Worm (Caenorhabditis elegans): Measurements from ENCODE around the gene F45D11.7.

F45D11.7 gene

DNA sequence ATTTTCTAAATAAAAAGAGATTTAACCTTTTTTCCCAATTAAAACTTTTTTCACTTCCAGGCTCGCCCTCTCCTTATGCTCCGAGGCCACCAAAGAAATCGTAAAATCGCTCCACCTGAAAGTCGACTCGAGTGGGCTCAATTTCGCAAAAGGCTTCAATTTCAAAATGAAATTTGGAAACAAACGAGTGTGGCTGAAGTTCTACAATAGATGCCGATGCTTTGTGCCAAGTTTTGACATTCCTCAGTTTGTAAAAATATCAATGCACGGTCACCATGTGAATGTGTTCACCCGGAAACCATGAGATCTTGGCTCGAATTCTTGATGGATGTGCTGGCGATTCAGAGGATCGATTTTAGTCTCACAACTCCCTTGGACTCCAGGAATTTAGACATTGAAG, 32.3 kb downstream of the F45D11.7 start, which contains the start of gene M01D1.12:
Gene M01D1.12, plus strand, starts transcription at position 301 of the 400 bp plus-strand sequence.
- TF ChIP-seq spr-1 (tag; optimal IDR thresholded peaks at IDR 0.05) (no peak), lin-39 (tag; optimal IDR thresholded peaks at IDR 0.05) (no peak), Y105C5A.15 (GFP tag; IDR thresholded peaks at IDR 0.05) (no peak), fos-1 (tag; optimal IDR thresholded peaks at IDR 0.05) (no peak), tra-1 (GFP tag; IDR thresholded peaks at IDR 0.05) (no peak), lin-29 (GFP tag; IDR thresholded peaks at IDR 0.05) (no peak), daf-12 (tag; optimal IDR thresholded peaks at IDR 0.05) (no peak), mdl-1 (tag; optimal IDR thresholded peaks at IDR 0.05) (no peak)

- TF ChIP-seq nhr-28 (tag; optimal IDR thresholded peaks at IDR 0.05) (peak; percentile 65), T20F7.1 (GFP tag; optimal IDR thresholded peaks at IDR 0.05) (no peak), nhr-6 (tag; optimal IDR thresholded peaks at IDR 0.05) (no peak), dmd-6 (GFP tag; IDR thresholded peaks at IDR 0.05) (peak; percentile 68), hlh-11 (tag; optimal IDR thresholded peaks at IDR 0.05) (no peak), aha-1 (tag) (no peak), daf-16 (GFP tag; optimal IDR thresholded peaks at IDR 0.05) (no peak), daf-16 (tag; optimal IDR thresholded peaks at IDR 0.05) (peak; percentile 68), hlh-30 (tag; optimal IDR thresholded peaks at IDR 0.05; ENCODE audit: insufficient read depth) (no peak), T26A8.4 (GFP tag; IDR thresholded peaks at IDR 0.05) (no peak), dmd-8 (GFP tag; IDR thresholded peaks at IDR 0.05) (no peak), ceh-28 (tag; optimal IDR thresholded peaks at IDR 0.05) (no peak), dve-1 (tag; optimal IDR thresholded peaks at IDR 0.05; ENCODE audit: insufficient read depth) (no peak), duxl-1 (tag; optimal IDR thresholded peaks at IDR 0.05; ENCODE audit: poor library complexity) (no peak), ces-1 (GFP tag; optimal IDR thresholded peaks at IDR 0.05) (no peak), lir-3 (tag; optimal IDR thresholded peaks at IDR 0.05) (no peak), gei-8 (GFP tag; optimal IDR thresholded peaks at IDR 0.05) (no peak), nhr-48 (tag; optimal IDR thresholded peaks at IDR 0.05) (no peak), hmg-1.1 (GFP tag; IDR thresholded peaks at IDR 0.05) (no peak), spr-1 (tag; optimal IDR thresholded peaks at IDR 0.05) (no peak), tra-1 (GFP tag; IDR thresholded peaks at IDR 0.05) (0 out of 2 replicates have a peak, but pooled peaks have one; percentile 23), F49E8.2 (tag; optimal IDR thresholded peaks at IDR 0.05; ENCODE audit: borderline replicate concordance) (no peak), nhr-77 (tag; optimal IDR thresholded peaks at IDR 0.05) (peak; percentile 41), dmd-9 (GFP tag; IDR thresholded peaks at IDR 0.05) (no peak), zag-1 (tag; optimal IDR thresholded peaks at IDR 0.05) (no peak), nhr-11 (tag; optimal IDR thresholded peaks at IDR 0.05) (no peak), Y5F2A.4 (GFP tag; optimal IDR thresholded peaks at IDR 0.05) (no peak), F37D6.2 (tag; optimal IDR thresholded peaks at IDR 0.05) (no peak), ztf-7 (tag; optimal IDR thresholded peaks at IDR 0.05) (no peak), mes-2 (tag; optimal IDR thresholded peaks at IDR 0.05; ENCODE audit: poor library complexity, severe bottlenecking) (no peak), lin-38 (GFP tag; IDR thresholded peaks at IDR 0.05) (no peak), vab-7 (GFP tag; IDR thresholded peaks at IDR 0.05) (no peak), nhr-25 (tag; optimal IDR thresholded peaks at IDR 0.05; ENCODE audit: borderline replicate concordance, insufficient read depth) (no peak), zfp-2 (tag; optimal IDR thresholded peaks at IDR 0.05) (no peak), ztf-11 (tag; optimal IDR thresholded peaks at IDR 0.05) (no peak), nhr-76 (tag; optimal IDR thresholded peaks at IDR 0.05) (no peak), F26F4.8 (GFP tag; conservative IDR thresholded peaks at IDR 0.05) (no peak), Y48G9A.11 (GFP tag; IDR thresholded peaks at IDR 0.05) (no peak), mdt-29 (GFP tag; IDR thresholded peaks at IDR 0.05) (no peak), pqm-1 (tag; optimal IDR thresholded peaks at IDR 0.05) (peak; percentile 52)
Observed at ce11 chrII:1028602-1029001, 34.3 kb downstream of the F45D11.7 start, which contains the start of gene math-34. TSS of gene math-34 (plus strand) at chrII:1028972.

All from whole organism, L4 larva.